Worm (Caenorhabditis elegans) whole organism, L4 larva: ENCODE measurements around the gene sup-35.
A peak's percentile ranks its signal among the peaks of the same experiment; 100 is the strongest.

Source experiments
- F37D6.2 ChIP-seq: sonication (generic microtip); optimal IDR thresholded peaks from 2 replicates; lab custom pipeline; 2016; ENCODE audit warnings: mild to moderate bottlenecking, missing genetic modification characterization, missing compliant biosample characterization
- F44E2.7 ChIP-seq: fragments of 200-800 bp; sonication (Bioruptor generic); IDR thresholded peaks from 2 replicates; pipeline ENCODE4 v2.1.2; 2022; ENCODE audit warnings: missing genetic modification characterization, missing compliant biosample characterization
- F49E8.2 ChIP-seq: sonication (generic microtip); optimal IDR thresholded peaks from 2 replicates; lab custom pipeline; 2016; ENCODE audit warnings: missing compliant biosample characterization, mild to moderate bottlenecking, missing genetic modification characterization, borderline replicate concordance
- Y105C5A.15 ChIP-seq: fragments of 200-800 bp; sonication (Bioruptor generic); IDR thresholded peaks from 2 replicates; pipeline ENCODE4 v1.3.6; 2022; ENCODE audit warnings: missing genetic modification characterization, missing compliant biosample characterization
- Y48G9A.11 ChIP-seq: fragments of 200-800 bp; sonication (Bioruptor generic); IDR thresholded peaks from 2 replicates; pipeline ENCODE4 v1.3.6; 2022; ENCODE audit warnings: missing genetic modification reagents, missing genetic modification characterization, missing compliant biosample characterization
- ZK546.5 ChIP-seq, 2 experiments: sonication (generic microtip); optimal IDR thresholded peaks; 2 replicates each; lab custom pipeline; 2017; ENCODE audit warnings: missing biosample characterization in 2 of 2, missing genetic modification characterization in 2 of 2
- aha-1 ChIP-seq: fragments of 150-350 bp; peaks from one replicate; lab custom pipeline; 2014; ENCODE audit warnings: missing biosample characterization, missing genetic modification characterization
- arid-1 ChIP-seq: fragments of 200-800 bp; sonication (Bioruptor generic); conservative IDR thresholded peaks from 2 replicates; pipeline ENCODE4 v1.3.6; 2022; ENCODE audit warnings: missing genetic modification reagents, missing genetic modification characterization, missing compliant biosample characterization
- attf-4 ChIP-seq: sonication (generic microtip); optimal IDR thresholded peaks from 3 replicates; lab custom pipeline; 2017; ENCODE audit warnings: missing biosample characterization, missing genetic modification characterization
- ceh-20 ChIP-seq: fragments of 200-800 bp; sonication (Bioruptor generic); IDR thresholded peaks from 2 replicates; pipeline ENCODE4 v1.3.6; 2022; ENCODE audit warnings: missing genetic modification reagents, missing genetic modification characterization, missing compliant biosample characterization
- ceh-32 ChIP-seq: sonication (generic microtip); optimal IDR thresholded peaks from 2 replicates; lab custom pipeline; 2016; ENCODE audit warnings: mild to moderate bottlenecking, missing genetic modification characterization, missing compliant biosample characterization; ENCODE audit not compliant: poor library complexity
- daf-12 ChIP-seq: fragments of 150-350 bp; optimal IDR thresholded peaks from 2 replicates; lab custom pipeline; 2014; ENCODE audit warnings: missing biosample characterization, missing genetic modification reagents, missing genetic modification characterization
- daf-16 ChIP-seq, 3 experiments: sonication (generic microtip); optimal IDR thresholded peaks; 2 replicates each; lab custom pipeline; 2016 to 2017; ENCODE audit warnings: missing genetic modification characterization in 3 of 3, missing genetic modification reagents in 3 of 3, mild to moderate bottlenecking in 2 of 3, missing compliant biosample characterization in 2 of 3, missing biosample characterization in 1 of 3, moderate library complexity in 1 of 3
- dmd-6 ChIP-seq: fragments of 200-800 bp; sonication (Bioruptor generic); IDR thresholded peaks from 2 replicates; pipeline ENCODE4 v1.3.6; 2022; ENCODE audit warnings: missing genetic modification reagents, missing genetic modification characterization, missing compliant biosample characterization
- dmd-9 ChIP-seq: fragments of 200-800 bp; sonication (Bioruptor generic); IDR thresholded peaks from 2 replicates; pipeline ENCODE4 v1.3.6; 2022; ENCODE audit warnings: missing genetic modification reagents, missing genetic modification characterization, missing compliant biosample characterization
- dpl-1 ChIP-seq: fragments of 150-350 bp; optimal IDR thresholded peaks from 2 replicates; lab custom pipeline; 2014; ENCODE audit warnings: missing biosample characterization, missing genetic modification reagents, missing genetic modification characterization
- dve-1 ChIP-seq: sonication (generic microtip); optimal IDR thresholded peaks from 2 replicates; lab custom pipeline; 2017; ENCODE audit warnings: antibody characterized with exemption, mild to moderate bottlenecking, missing genetic modification characterization, missing compliant biosample characterization; ENCODE audit not compliant: insufficient read depth
- fkh-10 ChIP-seq: fragments of 150-350 bp; optimal IDR thresholded peaks from 2 replicates; lab custom pipeline; 2014; ENCODE audit warnings: missing biosample characterization, missing genetic modification reagents, missing genetic modification characterization
- hif-1 ChIP-seq, 2 experiments: sonication (generic microtip); optimal IDR thresholded peaks; 2 replicates each; lab custom pipeline; 2016 to 2017; ENCODE audit warnings: missing compliant biosample characterization in 2 of 2, missing genetic modification characterization in 2 of 2, missing genetic modification reagents in 2 of 2, missing genotype in 2 of 2, mild to moderate bottlenecking in 1 of 2
- hlh-30 ChIP-seq: sonication (generic microtip); optimal IDR thresholded peaks from 2 replicates; lab custom pipeline; 2017; ENCODE audit warnings: antibody characterized with exemption, mild to moderate bottlenecking, missing genetic modification characterization, missing compliant biosample characterization; ENCODE audit not compliant: insufficient read depth
- jun-1 ChIP-seq: fragments of 150-350 bp; optimal IDR thresholded peaks from 2 replicates; lab custom pipeline; 2014; ENCODE audit warnings: missing biosample characterization, missing genetic modification reagents, missing genetic modification characterization
- lim-7 ChIP-seq: fragments of 200-800 bp; sonication (Bioruptor generic); IDR thresholded peaks from 2 replicates; pipeline ENCODE4 v1.3.6; 2022; ENCODE audit warnings: missing genetic modification characterization, missing compliant biosample characterization
- lin-15B ChIP-seq: fragments of 150-350 bp; sonication (generic microtip); optimal IDR thresholded peaks from 3 replicates; lab custom pipeline; 2014; ENCODE audit warnings: missing biosample characterization, missing genetic modification characterization
- lin-38 ChIP-seq: fragments of 200-800 bp; sonication (Bioruptor generic); IDR thresholded peaks from 2 replicates; pipeline ENCODE4 v1.3.6; 2022; ENCODE audit warnings: missing genetic modification reagents, missing genetic modification characterization, missing compliant biosample characterization
- lin-39 ChIP-seq: fragments of 150-350 bp; optimal IDR thresholded peaks from 2 replicates; lab custom pipeline; 2014; ENCODE audit warnings: missing biosample characterization, missing genetic modification reagents, missing genetic modification characterization
- lsy-2 ChIP-seq, 2 experiments: fragments of 150-350 bp in 1 of 2; sonication (generic microtip) in 1 of 2; optimal IDR thresholded peaks; 2 replicates each; lab custom pipeline; 2014 to 2017; ENCODE audit warnings: missing biosample characterization in 2 of 2, missing genetic modification characterization in 2 of 2
- madf-5 ChIP-seq, 2 experiments: fragments of 200-800 bp; sonication (Bioruptor generic); IDR thresholded peaks; 2 replicates each; pipeline ENCODE4 v1.3.6; 2022; ENCODE audit warnings: missing compliant biosample characterization in 2 of 2, missing genetic modification characterization in 2 of 2
- mdl-1 ChIP-seq, 2 experiments: fragments of 150-350 bp in 1 of 2; sonication (generic microtip) in 1 of 2; optimal IDR thresholded peaks; 2 replicates each; lab custom pipeline; 2014 to 2017; ENCODE audit warnings: missing biosample characterization in 2 of 2, missing genetic modification characterization in 2 of 2
- mep-1 ChIP-seq: fragments of 150-350 bp; sonication (generic microtip); optimal IDR thresholded peaks from 3 replicates; lab custom pipeline; 2014; ENCODE audit warnings: missing biosample characterization, missing genetic modification characterization
- nhr-102 ChIP-seq: sonication (generic microtip); optimal IDR thresholded peaks from 2 replicates; lab custom pipeline; 2016; ENCODE audit warnings: mild to moderate bottlenecking, missing genetic modification characterization, moderate library complexity, missing compliant biosample characterization
- nhr-237 ChIP-seq: sonication (generic microtip); optimal IDR thresholded peaks from 2 replicates; lab custom pipeline; 2017; ENCODE audit warnings: missing biosample characterization, missing genetic modification characterization
- nhr-41 ChIP-seq: fragments of 200-800 bp; sonication (Bioruptor generic); IDR thresholded peaks from 2 replicates; pipeline ENCODE4 v1.3.6; 2022; ENCODE audit warnings: missing genetic modification reagents, missing genetic modification characterization, missing compliant biosample characterization
- nhr-42 ChIP-seq: fragments of 200-800 bp; sonication (Bioruptor generic); IDR thresholded peaks from 2 replicates; pipeline ENCODE4 v1.3.6; 2022; ENCODE audit warnings: missing genetic modification characterization, missing compliant biosample characterization
- nhr-48 ChIP-seq: sonication (generic microtip); optimal IDR thresholded peaks from 2 replicates; lab custom pipeline; 2016; ENCODE audit warnings: mild to moderate bottlenecking, missing genetic modification characterization, missing compliant biosample characterization
- nhr-6 ChIP-seq: fragments of 150-350 bp; optimal IDR thresholded peaks from 2 replicates; lab custom pipeline; 2014; ENCODE audit warnings: missing biosample characterization, missing genetic modification characterization
- nhr-76 ChIP-seq: fragments of 150-350 bp; optimal IDR thresholded peaks from 2 replicates; lab custom pipeline; 2014; ENCODE audit warnings: missing biosample characterization, missing genetic modification characterization
- pha-4 ChIP-seq, 2 experiments: fragments of 150-350 bp in 1 of 2; fragments of 200-800 bp in 1 of 2; sonication (Bioruptor generic) in 1 of 2; IDR thresholded peaks in 1 of 2; optimal IDR thresholded peaks in 1 of 2; 2 replicates each; pipeline versions ENCODE4 v1.3.6 to Lab custom; 2014 to 2022; ENCODE audit warnings: missing genetic modification characterization in 2 of 2, missing genetic modification reagents in 2 of 2, missing biosample characterization in 1 of 2, missing compliant biosample characterization in 1 of 2
- rbr-2 ChIP-seq: sonication (generic microtip); optimal IDR thresholded peaks from 2 replicates; lab custom pipeline; 2016; ENCODE audit warnings: missing genotype, missing genetic modification characterization, missing compliant biosample characterization
- saeg-2 ChIP-seq: fragments of 200-800 bp; sonication (Bioruptor generic); IDR thresholded peaks from 2 replicates; pipeline ENCODE4 v1.3.6; 2022; ENCODE audit warnings: missing genetic modification reagents, missing genetic modification characterization, missing compliant biosample characterization
- set-16 ChIP-seq: fragments of 200-800 bp; sonication (Bioruptor generic); IDR thresholded peaks from 2 replicates; pipeline ENCODE4 v1.3.6; 2022; ENCODE audit warnings: missing genetic modification reagents, missing genetic modification characterization, missing compliant biosample characterization
- skn-1 ChIP-seq: fragments of 150-350 bp; optimal IDR thresholded peaks from 2 replicates; lab custom pipeline; 2014; ENCODE audit warnings: missing biosample characterization, missing genetic modification characterization
- snpc-1.2 ChIP-seq: fragments of 200-800 bp; sonication (Bioruptor generic); IDR thresholded peaks from 2 replicates; pipeline ENCODE4 v1.3.6; 2022; ENCODE audit warnings: missing genetic modification reagents, missing genetic modification characterization, missing compliant biosample characterization
- tag-97 ChIP-seq: fragments of 200-800 bp; sonication (Bioruptor generic); IDR thresholded peaks from 2 replicates; pipeline ENCODE4 v1.3.6; 2022; ENCODE audit warnings: missing genetic modification characterization, missing compliant biosample characterization
- tra-1 ChIP-seq: fragments of 200-800 bp; sonication (Bioruptor generic); IDR thresholded peaks from 2 replicates; pipeline ENCODE4 v1.3.6; 2022; ENCODE audit warnings: missing genetic modification reagents, missing genetic modification characterization, missing compliant biosample characterization
- unc-62 ChIP-seq, 3 experiments: fragments of 150-350 bp in 1 of 3; sonication (generic microtip); optimal IDR thresholded peaks in 2 of 3; peaks in 1 of 3; 1 replicate in 1 of 3; 2 replicates in 2 of 3; lab custom pipeline; 2014 to 2017; ENCODE audit warnings: missing biosample characterization in 3 of 3, missing genetic modification characterization in 3 of 3, missing genetic modification reagents in 3 of 3, missing genotype in 1 of 3
- zag-1 ChIP-seq: fragments of 150-350 bp; optimal IDR thresholded peaks from 2 replicates; lab custom pipeline; 2014; ENCODE audit warnings: missing biosample characterization, missing genetic modification characterization
- zfp-2 ChIP-seq: sonication (generic microtip); optimal IDR thresholded peaks from 2 replicates; lab custom pipeline; 2016; ENCODE audit warnings: mild to moderate bottlenecking, missing genetic modification characterization, missing compliant biosample characterization
- ztf-11 ChIP-seq: fragments of 150-350 bp; optimal IDR thresholded peaks from 2 replicates; lab custom pipeline; 2014; ENCODE audit warnings: missing biosample characterization, missing genetic modification characterization
- ztf-7 ChIP-seq: fragments of 150-350 bp; optimal IDR thresholded peaks from 2 replicates; lab custom pipeline; 2014; ENCODE audit warnings: missing biosample characterization, missing genetic modification characterization

The sup-35 gene

ce11 chrIII:11066691-11067090, 52.3 kb downstream of the sup-35 start (continued):
- TF ChIP-seq ceh-32, result no peak
- TF ChIP-seq snpc-1.2 (GFP tag; lab: Robert Waterston, UW), result peak; percentile 86
- peak; percentile 71; the same call in 1 of the 2 replicates for TF ChIP-seq saeg-2 (GFP tag; lab: Robert Waterston, UW)
- peak; percentile 23 to 31 for TF ChIP-seq hif-1 (tag; optimal IDR thresholded peaks at IDR 0.05; lab: Kevin White, UChicago)
- TF ChIP-seq jun-1 (tag; lab: Kevin White, UChicago), result no peak
- TF ChIP-seq nhr-42 (GFP tag; lab: Robert Waterston, UW), result peak; percentile 73
- no peak for TF ChIP-seq skn-1
- peak; percentile 64 for TF ChIP-seq set-16 (GFP tag; lab: Robert Waterston, UW)
- peak; percentile 98 for TF ChIP-seq aha-1 (tag; lab: Kevin White, UChicago)
- TF ChIP-seq pha-4 (GFP tag; IDR thresholded peaks at IDR 0.05; lab: Robert Waterston, UW), result peak; percentile 95
- no peak for TF ChIP-seq pha-4 (tag; optimal IDR thresholded peaks at IDR 0.05; lab: Kevin White, UChicago)
- no peak for TF ChIP-seq lin-39 (tag; lab: Kevin White, UChicago)
- peak; percentile 76 for TF ChIP-seq hlh-30 (tag; lab: Kevin White, UChicago)
- TF ChIP-seq ceh-20, result peak; percentile 93
- peak in 1 of 2 experiments; percentile 19 for TF ChIP-seq unc-62 (GFP tag; optimal IDR thresholded peaks at IDR 0.05 in 1 of 2; lab: Kevin White, UChicago)
- TF ChIP-seq unc-62 (tag; optimal IDR thresholded peaks at IDR 0.05; lab: Kevin White, UChicago), result no peak
- TF ChIP-seq daf-16 (GFP tag; optimal IDR thresholded peaks at IDR 0.05; lab: Kevin White, UChicago), result peak; percentile 35 to 76
- peak; percentile 37 for TF ChIP-seq daf-16 (tag; optimal IDR thresholded peaks at IDR 0.05; lab: Kevin White, UChicago)
- peak; percentile 88 for TF ChIP-seq dmd-9 (GFP tag; lab: Robert Waterston, UW)
- peak; percentile 79 for TF ChIP-seq dve-1 (tag; lab: Kevin White, UChicago)
- peak; percentile 91 for TF ChIP-seq lin-38
- TF ChIP-seq F44E2.7 (GFP tag; lab: Robert Waterston, UW), result no peak; the same call in 1 of the 2 replicates
- TF ChIP-seq Y48G9A.11 (GFP tag; lab: Robert Waterston, UW), result no peak; the same call in 1 of the 2 replicates
- peak; percentile 86 for TF ChIP-seq mep-1
- peak; percentile 88; the same call in 1 of the 2 replicates for TF ChIP-seq Y105C5A.15
- TF ChIP-seq nhr-41 (GFP tag; lab: Robert Waterston, UW), result peak; percentile 61; the same call in 1 of the 2 replicates
- TF ChIP-seq nhr-102 (tag; lab: Kevin White, UChicago), result peak; percentile 71
- peak in 1 of 2 experiments; percentile 3 for TF ChIP-seq mdl-1 (tag; optimal IDR thresholded peaks at IDR 0.05; lab: Kevin White, UChicago)
- peak; percentile 61 for TF ChIP-seq nhr-48 (tag; lab: Kevin White, UChicago)
- peak; percentile 69 to 91; a peak in 3 of 4 replicates for TF ChIP-seq madf-5 (GFP tag; IDR thresholded peaks at IDR 0.05; lab: Robert Waterston, UW)
- no peak for TF ChIP-seq daf-12 (tag; lab: Kevin White, UChicago)
- TF ChIP-seq lin-15B (tag; lab: Kevin White, UChicago), result no peak
- TF ChIP-seq zag-1, result no peak
- TF ChIP-seq ztf-7 (tag; lab: Kevin White, UChicago), result peak; percentile 57
- peak; percentile 37 for TF ChIP-seq nhr-6 (tag; lab: Kevin White, UChicago)
- no peak for TF ChIP-seq ZK546.5 (tag; optimal IDR thresholded peaks at IDR 0.05; lab: Kevin White, UChicago)
- no peak for TF ChIP-seq attf-4
- TF ChIP-seq lsy-2 (tag; optimal IDR thresholded peaks at IDR 0.05; lab: Kevin White, UChicago), result peak; percentile 42 to 87
- TF ChIP-seq tra-1 (GFP tag; lab: Robert Waterston, UW), result peak; percentile 88
- no peak for TF ChIP-seq zfp-2 (tag; lab: Kevin White, UChicago)
- no peak for TF ChIP-seq nhr-76
- peak; percentile 94 for TF ChIP-seq arid-1 (GFP tag; lab: Robert Waterston, UW)
- peak; percentile 85 for TF ChIP-seq rbr-2 (tag; lab: Kevin White, UChicago)
- TF ChIP-seq dmd-6 (GFP tag; lab: Robert Waterston, UW), result peak; percentile 85
- peak; percentile 74 for TF ChIP-seq fkh-10 (GFP tag; lab: Kevin White, UChicago)
- TF ChIP-seq dpl-1 (GFP tag; lab: Kevin White, UChicago), result peak; percentile 72
- TF ChIP-seq ztf-11, result no peak
- peak; percentile 60 for TF ChIP-seq F49E8.2 (tag; lab: Kevin White, UChicago)
- TF ChIP-seq tag-97 (GFP tag; lab: Robert Waterston, UW), result no peak
- TF ChIP-seq lim-7 (GFP tag; lab: Robert Waterston, UW), result peak; percentile 89
- TF ChIP-seq nhr-237 (tag; lab: Kevin White, UChicago), result no peak
- peak; percentile 86 for TF ChIP-seq F37D6.2 (tag; lab: Kevin White, UChicago)
